Worm (Caenorhabditis elegans) whole organism, L3 larva: Measurements from ENCODE around the gene F44E7.4.

Experiments used
- ceh-28 ChIP-seq: fragments of 150-350 bp; optimal IDR thresholded peaks from 2 replicates; lab custom pipeline; 2014; ENCODE audit warnings: missing biosample characterization, missing genetic modification reagents, missing genetic modification characterization
- ceh-82 ChIP-seq: fragments of 150-350 bp; optimal IDR thresholded peaks from 2 replicates; lab custom pipeline; 2014; ENCODE audit warnings: missing biosample characterization, missing genetic modification characterization
- elt-3 ChIP-seq, 3 experiments: fragments of 150-350 bp in 1 of 3; sonication (generic microtip) in 2 of 3; optimal IDR thresholded peaks; 2 replicates in 2 of 3; 4 replicates in 1 of 3; lab custom pipeline; 2014 to 2017; ENCODE audit warnings: missing biosample characterization in 3 of 3, missing genetic modification characterization in 3 of 3
- lin-15B ChIP-seq: fragments of 150-350 bp; optimal IDR thresholded peaks from 2 replicates; lab custom pipeline; 2014; ENCODE audit warnings: missing biosample characterization, missing genetic modification characterization
- nfya-1 ChIP-seq: sonication (generic microtip); optimal IDR thresholded peaks from 2 replicates; lab custom pipeline; 2017; ENCODE audit warnings: missing genetic modification characterization, mild to moderate bottlenecking, missing compliant biosample characterization, antibody characterized with exemption, moderate library complexity; ENCODE audit not compliant: insufficient read depth
- nhr-237 ChIP-seq: fragments of 150-350 bp; optimal IDR thresholded peaks from 2 replicates; lab custom pipeline; 2014; ENCODE audit warnings: missing biosample characterization, missing genetic modification characterization
- nhr-67 ChIP-seq: fragments of 150-350 bp; optimal IDR thresholded peaks from 2 replicates; lab custom pipeline; 2014; ENCODE audit warnings: missing biosample characterization, missing genetic modification characterization
- nhr-77 ChIP-seq: fragments of 150-350 bp; optimal IDR thresholded peaks from 2 replicates; lab custom pipeline; 2014; ENCODE audit warnings: missing biosample characterization, missing genetic modification characterization
- snpc-4 ChIP-seq: fragments of 150-350 bp; optimal IDR thresholded peaks from 2 replicates; lab custom pipeline; 2014; ENCODE audit warnings: missing biosample characterization, missing genetic modification characterization
- unc-62 ChIP-seq: fragments of 150-350 bp; sonication (generic microtip); optimal IDR thresholded peaks from 4 replicates; lab custom pipeline; 2014; ENCODE audit warnings: missing biosample characterization, missing genetic modification reagents, missing genetic modification characterization
- zag-1 ChIP-seq: fragments of 150-350 bp; optimal IDR thresholded peaks from 2 replicates; lab custom pipeline; 2014; ENCODE audit warnings: missing biosample characterization, missing genetic modification characterization
- ztf-11 ChIP-seq: fragments of 150-350 bp; optimal IDR thresholded peaks from 2 replicates; lab custom pipeline; 2014; ENCODE audit warnings: missing biosample characterization, missing genetic modification characterization

DNA sequence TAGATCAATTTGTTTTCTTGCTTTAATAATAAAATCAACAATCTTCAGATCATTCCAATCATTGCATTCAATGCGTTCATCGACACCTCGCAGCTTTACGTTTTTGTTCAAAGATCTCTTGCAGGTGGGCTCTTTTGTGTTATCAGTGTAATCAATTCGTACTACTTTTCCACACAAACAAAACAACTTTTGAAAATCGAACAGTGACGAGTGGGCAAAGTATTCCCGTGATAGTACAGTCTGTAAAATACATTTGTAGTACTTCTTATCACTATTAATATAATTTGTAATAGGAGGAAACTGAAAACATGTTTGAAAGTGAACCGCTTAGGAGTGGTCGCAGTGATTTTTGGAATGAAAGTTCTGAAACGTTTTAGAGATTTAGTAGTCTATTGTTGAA lies 11.7 kb downstream of the F44E7.4 start, which contains the start of gene pgph-2:
- TF ChIP-seq snpc-4 (tag; lab: Kevin White, UChicago) (no peak), nhr-237 (tag; lab: Kevin White, UChicago) (no peak), lin-15B (tag; lab: Kevin White, UChicago) (no peak), nhr-77 (tag; lab: Kevin White, UChicago) (no peak), elt-3 (tag; optimal IDR thresholded peaks at IDR 0.05; lab: Kevin White, UChicago) (no peak), nfya-1 (tag; lab: Kevin White, UChicago) (no peak), zag-1 (tag; lab: Kevin White, UChicago) (no peak), nhr-67 (no peak), ceh-28 (no peak), unc-62 (GFP tag; lab: Kevin White, UChicago) (no peak), ztf-11 (no peak), ceh-82 (no peak)
